Fruit fly (Drosophila melanogaster): ENCODE measurements around the gene Cyp4ac3.

Cyp4ac3 gene

DNA sequence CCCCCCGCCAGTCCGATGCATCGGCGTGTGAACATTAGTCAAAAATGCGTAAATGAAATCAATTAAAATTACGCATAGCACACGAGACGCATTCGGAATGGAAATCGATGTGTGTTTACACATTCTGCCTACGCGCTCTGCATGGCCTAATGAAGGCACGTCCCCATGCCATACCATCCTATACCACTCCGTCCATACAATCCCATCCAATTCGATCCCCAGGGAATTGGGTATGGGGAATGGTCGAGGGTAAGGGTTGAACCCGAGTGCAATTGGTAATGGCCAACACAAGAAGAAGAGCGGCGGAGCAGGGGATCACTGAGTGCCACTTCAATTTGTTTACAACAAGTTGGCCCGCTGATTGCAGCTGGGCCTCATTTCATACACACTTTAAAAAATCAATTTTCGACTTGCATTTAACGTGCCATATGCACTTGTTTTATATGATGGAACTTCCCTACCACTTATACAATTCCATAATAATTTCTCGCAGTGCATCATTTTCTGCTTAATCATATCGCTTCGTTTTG lies 22.9 kb upstream of the Cyp4ac3 start:
- TF ChIP-seq br (GFP tag; optimal IDR thresholded peaks at IDR 0.05): peak; percentile 27
- no peak for TF ChIP-seq dl (GFP tag; optimal IDR thresholded peaks at IDR 0.05; ENCODE audit: insufficient read depth in 1 of 2, partially characterized antibody in 2 of 2)
- no peak for TF ChIP-seq Mio (GFP tag; optimal IDR thresholded peaks at IDR 0.05)
- peak; percentile 5 for TF ChIP-seq OdsH (GFP tag; optimal IDR thresholded peaks at IDR 0.05)
- no peak for TF ChIP-seq Vsx2 (GFP tag; optimal IDR thresholded peaks at IDR 0.05; ENCODE audit: partially characterized antibody)
- no peak for TF ChIP-seq lola (GFP tag; optimal IDR thresholded peaks at IDR 0.05)
- TF ChIP-seq jim (GFP tag; optimal IDR thresholded peaks at IDR 0.05): no peak
- no peak for TF ChIP-seq usp (GFP tag; optimal IDR thresholded peaks at IDR 0.05)
- TF ChIP-seq tai (GFP tag; optimal IDR thresholded peaks at IDR 0.05): no peak
- peak; percentile 47 for TF ChIP-seq rgr (GFP tag; optimal IDR thresholded peaks at IDR 0.05)
- TF ChIP-seq h (GFP tag; optimal IDR thresholded peaks at IDR 0.05): peak; percentile 13
- TF ChIP-seq pan (optimal IDR thresholded peaks at IDR 0.05): no peak
- no peak for TF ChIP-seq sv (GFP tag; optimal IDR thresholded peaks at IDR 0.05)
- TF ChIP-seq Rel (GFP tag; optimal IDR thresholded peaks at IDR 0.05): no peak
- no peak for TF ChIP-seq Rel (tag; optimal IDR thresholded peaks at IDR 0.05)
- TF ChIP-seq CG32264 (GFP tag; optimal IDR thresholded peaks at IDR 0.05): no peak
- TF ChIP-seq Myc (optimal IDR thresholded peaks at IDR 0.05): no peak
- TF ChIP-seq Hnf4 (GFP tag; optimal IDR thresholded peaks at IDR 0.05): no peak
- TF ChIP-seq Hr83 (GFP tag; optimal IDR thresholded peaks at IDR 0.05; ENCODE audit: poor library complexity, severe bottlenecking): no peak
- no peak for TF ChIP-seq GATAd (GFP tag; optimal IDR thresholded peaks at IDR 0.05)
- peak in 1 of 2 experiments; percentile 45 for TF ChIP-seq foxo (GFP tag; optimal IDR thresholded peaks at IDR 0.05)
- TF ChIP-seq Jra (GFP tag; optimal IDR thresholded peaks at IDR 0.05): no peak
- no peak for TF ChIP-seq CG9705 (GFP tag; optimal IDR thresholded peaks at IDR 0.05)
- no peak for TF ChIP-seq dsf (GFP tag; optimal IDR thresholded peaks at IDR 0.05; ENCODE audit: borderline replicate concordance)
- no peak for TF ChIP-seq woc (GFP tag; optimal IDR thresholded peaks at IDR 0.05)
- no peak for TF ChIP-seq N (GFP tag; optimal IDR thresholded peaks at IDR 0.05)
- no peak for TF ChIP-seq Hr78 (GFP tag; optimal IDR thresholded peaks at IDR 0.05)
- no peak for TF ChIP-seq ey (GFP tag; optimal IDR thresholded peaks at IDR 0.05)
- TF ChIP-seq Dif (GFP tag; optimal IDR thresholded peaks at IDR 0.05; ENCODE audit: partially characterized antibody): no peak
- no peak for TF ChIP-seq Dfd (GFP tag; optimal IDR thresholded peaks at IDR 0.05)
- peak; percentile 25 for TF ChIP-seq fru (GFP tag; optimal IDR thresholded peaks at IDR 0.05)
- no peak for TF ChIP-seq dmrt93B (GFP tag; optimal IDR thresholded peaks at IDR 0.05)
- TF ChIP-seq brk (GFP tag; optimal IDR thresholded peaks at IDR 0.05): no peak
- TF ChIP-seq Abd-B (GFP tag; optimal IDR thresholded peaks at IDR 0.05): no peak
- no peak for TF ChIP-seq CrebA (GFP tag; optimal IDR thresholded peaks at IDR 0.05; ENCODE audit: borderline replicate concordance)
- TF ChIP-seq Sp1 (GFP tag; optimal IDR thresholded peaks at IDR 0.05): peak; percentile 14
- peak; percentile 15 for TF ChIP-seq psq (GFP tag; optimal IDR thresholded peaks at IDR 0.05)
- TF ChIP-seq HLH106 (tag; optimal IDR thresholded peaks at IDR 0.05): no peak
- no peak for TF ChIP-seq sage (GFP tag; optimal IDR thresholded peaks at IDR 0.05)

- peak; percentile 15 for TF ChIP-seq rgr (GFP tag; optimal IDR thresholded peaks at IDR 0.05)
- no peak for TF ChIP-seq usp (GFP tag; optimal IDR thresholded peaks at IDR 0.05)
- TF ChIP-seq ey (GFP tag; optimal IDR thresholded peaks at IDR 0.05): no peak
- TF ChIP-seq woc (GFP tag; optimal IDR thresholded peaks at IDR 0.05): no peak
- TF ChIP-seq psq (GFP tag; optimal IDR thresholded peaks at IDR 0.05): peak; percentile 17
- TF ChIP-seq Hr83 (GFP tag; optimal IDR thresholded peaks at IDR 0.05; ENCODE audit: poor library complexity, severe bottlenecking): no peak
- no peak for TF ChIP-seq GATAd (GFP tag; optimal IDR thresholded peaks at IDR 0.05)
- no peak for TF ChIP-seq lola (GFP tag; optimal IDR thresholded peaks at IDR 0.05)
- no peak for TF ChIP-seq Sp1 (GFP tag; optimal IDR thresholded peaks at IDR 0.05)
- peak; percentile 26 for TF ChIP-seq fru (GFP tag; optimal IDR thresholded peaks at IDR 0.05)
- no peak for TF ChIP-seq OdsH (GFP tag; optimal IDR thresholded peaks at IDR 0.05)
- TF ChIP-seq Vsx2 (GFP tag; optimal IDR thresholded peaks at IDR 0.05; ENCODE audit: partially characterized antibody): no peak
- TF ChIP-seq Abd-B (GFP tag; optimal IDR thresholded peaks at IDR 0.05): no peak
- TF ChIP-seq Rel (GFP tag; optimal IDR thresholded peaks at IDR 0.05): no peak
- TF ChIP-seq Rel (tag; optimal IDR thresholded peaks at IDR 0.05): no peak
- TF ChIP-seq tai (GFP tag; optimal IDR thresholded peaks at IDR 0.05): no peak
- TF ChIP-seq CG9705 (GFP tag; optimal IDR thresholded peaks at IDR 0.05): no peak
- no peak for TF ChIP-seq jim (GFP tag; optimal IDR thresholded peaks at IDR 0.05)
- peak; percentile 17 for TF ChIP-seq h (GFP tag; optimal IDR thresholded peaks at IDR 0.05)
- no peak for TF ChIP-seq brk (GFP tag; optimal IDR thresholded peaks at IDR 0.05)
- TF ChIP-seq foxo (GFP tag; optimal IDR thresholded peaks at IDR 0.05): peak in 1 of 2 experiments; percentile 11
- no peak for TF ChIP-seq Hnf4 (GFP tag; optimal IDR thresholded peaks at IDR 0.05)
- TF ChIP-seq pan (optimal IDR thresholded peaks at IDR 0.05): no peak
- TF ChIP-seq N (GFP tag; optimal IDR thresholded peaks at IDR 0.05): no peak
- no peak for TF ChIP-seq br (GFP tag; optimal IDR thresholded peaks at IDR 0.05)
- no peak for TF ChIP-seq sv (GFP tag; optimal IDR thresholded peaks at IDR 0.05)
- no peak for TF ChIP-seq dmrt93B (GFP tag; optimal IDR thresholded peaks at IDR 0.05)
- TF ChIP-seq Dif (GFP tag; optimal IDR thresholded peaks at IDR 0.05; ENCODE audit: partially characterized antibody): no peak
- TF ChIP-seq Jra (GFP tag; optimal IDR thresholded peaks at IDR 0.05): no peak
- no peak for TF ChIP-seq Myc (optimal IDR thresholded peaks at IDR 0.05)
- no peak for TF ChIP-seq Hr78 (GFP tag; optimal IDR thresholded peaks at IDR 0.05)
- TF ChIP-seq Dfd (GFP tag; optimal IDR thresholded peaks at IDR 0.05): no peak
- TF ChIP-seq HLH106 (tag; optimal IDR thresholded peaks at IDR 0.05): no peak
- no peak for TF ChIP-seq CrebA (GFP tag; optimal IDR thresholded peaks at IDR 0.05; ENCODE audit: borderline replicate concordance)
- TF ChIP-seq sage (GFP tag; optimal IDR thresholded peaks at IDR 0.05): no peak
- TF ChIP-seq Mio (GFP tag; optimal IDR thresholded peaks at IDR 0.05): no peak
- no peak for TF ChIP-seq dl (GFP tag; optimal IDR thresholded peaks at IDR 0.05; ENCODE audit: insufficient read depth in 1 of 2, partially characterized antibody in 2 of 2)
- no peak for TF ChIP-seq CG32264 (GFP tag; optimal IDR thresholded peaks at IDR 0.05)
- TF ChIP-seq dsf (GFP tag; optimal IDR thresholded peaks at IDR 0.05; ENCODE audit: borderline replicate concordance): no peak
Measured at dm6 chr2L:5247384-5247783, 20.9 kb upstream of the Cyp4ac3 start.

Data from whole organism, wandering third instar larva.